Worm (Caenorhabditis elegans) whole organism, L3 larva: ENCODE data around the gene F56C4.4.

Source experiments
- ama-1 ChIP-seq: fragments of 150-350 bp; optimal IDR thresholded peaks from 2 replicates; lab custom pipeline; 2018
- ceh-28 ChIP-seq: fragments of 150-350 bp; optimal IDR thresholded peaks from 2 replicates; lab custom pipeline; 2014; ENCODE audit warnings: missing biosample characterization, missing genetic modification reagents, missing genetic modification characterization
- elt-2 ChIP-seq: sonication (generic microtip); optimal IDR thresholded peaks from 2 replicates; lab custom pipeline; 2016; ENCODE audit warnings: missing genetic modification reagents, mild to moderate bottlenecking, missing genetic modification characterization, missing compliant biosample characterization
- elt-3 ChIP-seq, 3 experiments: fragments of 150-350 bp in 1 of 3; sonication (generic microtip) in 2 of 3; optimal IDR thresholded peaks; 2 replicates in 2 of 3; 4 replicates in 1 of 3; lab custom pipeline; 2014 to 2017; ENCODE audit warnings: missing biosample characterization in 3 of 3, missing genetic modification characterization in 3 of 3
- mdl-1 ChIP-seq: fragments of 150-350 bp; optimal IDR thresholded peaks from 2 replicates; lab custom pipeline; 2014; ENCODE audit warnings: missing biosample characterization, missing genetic modification characterization
- nfya-1 ChIP-seq: sonication (generic microtip); optimal IDR thresholded peaks from 2 replicates; lab custom pipeline; 2017; ENCODE audit warnings: missing genetic modification characterization, mild to moderate bottlenecking, missing compliant biosample characterization, antibody characterized with exemption, moderate library complexity; ENCODE audit not compliant: insufficient read depth
- nhr-237 ChIP-seq: fragments of 150-350 bp; optimal IDR thresholded peaks from 2 replicates; lab custom pipeline; 2014; ENCODE audit warnings: missing biosample characterization, missing genetic modification characterization
- pha-4 ChIP-seq: fragments of 150-350 bp; optimal IDR thresholded peaks from 2 replicates; lab custom pipeline; 2014; ENCODE audit warnings: missing biosample characterization, missing genetic modification reagents, missing genetic modification characterization
- unc-39 ChIP-seq: sonication (generic microtip); optimal IDR thresholded peaks from 4 replicates; lab custom pipeline; 2017; ENCODE audit warnings: missing biosample characterization, missing genetic modification characterization
- zag-1 ChIP-seq: fragments of 150-350 bp; optimal IDR thresholded peaks from 2 replicates; lab custom pipeline; 2014; ENCODE audit warnings: missing biosample characterization, missing genetic modification characterization
- ztf-11 ChIP-seq: fragments of 150-350 bp; optimal IDR thresholded peaks from 2 replicates; lab custom pipeline; 2014; ENCODE audit warnings: missing biosample characterization, missing genetic modification characterization

ce11 chrIV:10638977-10639376, 7.9 kb upstream of the F56C4.4 start, which contains the start of gene F56C4.2:
- TF ChIP-seq ceh-28 (tag; lab: Kevin White, UChicago) (no peak), pha-4 (no peak), mdl-1 (no peak), nhr-237 (tag; lab: Kevin White, UChicago) (no peak), elt-3 (tag; optimal IDR thresholded peaks at IDR 0.05; lab: Kevin White, UChicago) (no peak), nfya-1 (tag; lab: Kevin White, UChicago) (no peak), unc-39 (tag; lab: Kevin White, UChicago) (no peak), ama-1 (no peak), ztf-11 (no peak), zag-1 (tag; lab: Kevin White, UChicago) (no peak), elt-2 (tag; lab: Kevin White, UChicago) (no peak)
